Worm (Caenorhabditis elegans): Measurements from ENCODE around the gene nspb-8.

- TF ChIP-seq ceh-40 (GFP tag; IDR thresholded peaks at IDR 0.05), result no peak
- TF ChIP-seq nhr-27 (tag; optimal IDR thresholded peaks at IDR 0.05), result no peak
- peak; percentile 36 for TF ChIP-seq ama-1 (optimal IDR thresholded peaks at IDR 0.05)
- TF ChIP-seq ama-1 (GFP tag; optimal IDR thresholded peaks at IDR 0.05), result no peak
- TF ChIP-seq bed-2 (GFP tag; IDR thresholded peaks at IDR 0.05), result no peak
- TF ChIP-seq hmg-20 (GFP tag; IDR thresholded peaks at IDR 0.05), result no peak
- no peak for TF ChIP-seq F49E8.2 (tag; optimal IDR thresholded peaks at IDR 0.05; ENCODE audit: insufficient read depth)
- TF ChIP-seq him-1 (tag; optimal IDR thresholded peaks at IDR 0.05), result no peak
- TF ChIP-seq attf-6 (GFP tag; IDR thresholded peaks at IDR 0.05), result no peak
- no peak for TF ChIP-seq lin-54 (GFP tag; optimal IDR thresholded peaks at IDR 0.05)
Measured at ce11 chrII:14599933-14600630, 19.6 kb upstream of the nspb-8 start.

All from whole organism, young adult.